Worm (Caenorhabditis elegans) whole organism, L4 larva: ENCODE data around the gene Y39B6A.69.

Source experiments
- F10B5.3 ChIP-seq: sonication (generic microtip); optimal IDR thresholded peaks from 2 replicates; lab custom pipeline; 2016; ENCODE audit warnings: mild to moderate bottlenecking, missing genetic modification characterization, missing compliant biosample characterization
- R02D3.7 ChIP-seq: fragments of 150-350 bp; sonication (generic microtip); optimal IDR thresholded peaks from 3 replicates; lab custom pipeline; 2014; ENCODE audit warnings: missing biosample characterization, missing genetic modification characterization
- T26A8.4 ChIP-seq: fragments of 200-800 bp; sonication (Bioruptor generic); IDR thresholded peaks from 2 replicates; pipeline ENCODE4 v1.3.6; 2022; ENCODE audit warnings: missing genetic modification characterization, missing compliant biosample characterization
- Y5F2A.4 ChIP-seq: fragments of 200-800 bp; sonication (Bioruptor generic); optimal IDR thresholded peaks from 2 replicates; lab custom pipeline; 2018; ENCODE audit warnings: mild to moderate bottlenecking, missing genetic modification characterization, missing compliant biosample characterization
- Y75B8A.6 ChIP-seq: fragments of 200-800 bp; sonication (Bioruptor generic); IDR thresholded peaks from 2 replicates; pipeline ENCODE4 v1.3.6; 2022; ENCODE audit warnings: missing genetic modification reagents, missing genetic modification characterization, missing compliant biosample characterization
- ZK546.5 ChIP-seq, 2 experiments: sonication (generic microtip); optimal IDR thresholded peaks; 2 replicates each; lab custom pipeline; 2017; ENCODE audit warnings: missing biosample characterization in 2 of 2, missing genetic modification characterization in 2 of 2
- aly-2 ChIP-seq: sonication (generic microtip); optimal IDR thresholded peaks from 2 replicates; lab custom pipeline; 2018; ENCODE audit warnings: missing biosample characterization, missing genetic modification characterization
- ama-1 ChIP-seq: fragments of 150-350 bp; optimal IDR thresholded peaks from 2 replicates; lab custom pipeline; 2014; ENCODE audit warnings: inconsistent platforms, mixed read lengths
- ceh-28 ChIP-seq: fragments of 150-350 bp; optimal IDR thresholded peaks from 2 replicates; lab custom pipeline; 2014; ENCODE audit warnings: missing biosample characterization, missing genetic modification reagents, missing genetic modification characterization
- ceh-82 ChIP-seq: sonication (generic microtip); optimal IDR thresholded peaks from 2 replicates; lab custom pipeline; 2017; ENCODE audit warnings: missing biosample characterization, missing genetic modification characterization
- daf-16 ChIP-seq, 3 experiments: sonication (generic microtip); optimal IDR thresholded peaks; 2 replicates each; lab custom pipeline; 2016 to 2017; ENCODE audit warnings: missing genetic modification characterization in 3 of 3, missing genetic modification reagents in 3 of 3, mild to moderate bottlenecking in 2 of 3, missing compliant biosample characterization in 2 of 3, missing biosample characterization in 1 of 3, moderate library complexity in 1 of 3
- daf-19 ChIP-seq: fragments of 200-800 bp; sonication (Bioruptor generic); conservative IDR thresholded peaks from 2 replicates; pipeline ENCODE4 v1.3.6; 2022; ENCODE audit warnings: missing genetic modification characterization, missing compliant biosample characterization
- daf-8 ChIP-seq: fragments of 200-800 bp; sonication (Bioruptor generic); IDR thresholded peaks from 2 replicates; pipeline ENCODE4 v1.3.6; 2022; ENCODE audit warnings: missing genetic modification characterization, missing compliant biosample characterization
- dmd-6 ChIP-seq: fragments of 200-800 bp; sonication (Bioruptor generic); IDR thresholded peaks from 2 replicates; pipeline ENCODE4 v1.3.6; 2022; ENCODE audit warnings: missing genetic modification reagents, missing genetic modification characterization, missing compliant biosample characterization
- dmd-9 ChIP-seq: fragments of 200-800 bp; sonication (Bioruptor generic); IDR thresholded peaks from 2 replicates; pipeline ENCODE4 v1.3.6; 2022; ENCODE audit warnings: missing genetic modification reagents, missing genetic modification characterization, missing compliant biosample characterization
- fos-1 ChIP-seq: fragments of 150-350 bp; optimal IDR thresholded peaks from 2 replicates; lab custom pipeline; 2014; ENCODE audit warnings: missing biosample characterization, missing genetic modification characterization
- gei-8 ChIP-seq: fragments of 200-800 bp; sonication (Bioruptor generic); optimal IDR thresholded peaks from 2 replicates; lab custom pipeline; 2018; ENCODE audit warnings: mild to moderate bottlenecking, missing genetic modification characterization, missing compliant biosample characterization
- hif-1 ChIP-seq, 2 experiments: sonication (generic microtip); optimal IDR thresholded peaks; 2 replicates each; lab custom pipeline; 2016 to 2017; ENCODE audit warnings: missing compliant biosample characterization in 2 of 2, missing genetic modification characterization in 2 of 2, missing genetic modification reagents in 2 of 2, missing genotype in 2 of 2, mild to moderate bottlenecking in 1 of 2
- hlh-11 ChIP-seq: fragments of 200-800 bp; sonication (Bioruptor generic); optimal IDR thresholded peaks from 2 replicates; lab custom pipeline; 2018; ENCODE audit warnings: mild to moderate bottlenecking, missing genetic modification characterization, missing compliant biosample characterization
- hlh-30 ChIP-seq: sonication (generic microtip); optimal IDR thresholded peaks from 2 replicates; lab custom pipeline; 2017; ENCODE audit warnings: antibody characterized with exemption, mild to moderate bottlenecking, missing genetic modification characterization, missing compliant biosample characterization; ENCODE audit not compliant: insufficient read depth
- lin-1 ChIP-seq: fragments of 200-800 bp; sonication (Bioruptor generic); IDR thresholded peaks from 2 replicates; pipeline ENCODE4 v1.3.6; 2022; ENCODE audit warnings: missing genetic modification reagents, missing genetic modification characterization, missing compliant biosample characterization
- lin-13 ChIP-seq: fragments of 150-350 bp; optimal IDR thresholded peaks from 2 replicates; lab custom pipeline; 2014; ENCODE audit warnings: missing biosample characterization, missing genetic modification reagents, missing genetic modification characterization
- lir-3 ChIP-seq: sonication (generic microtip); optimal IDR thresholded peaks from 2 replicates; lab custom pipeline; 2016; ENCODE audit warnings: mild to moderate bottlenecking, missing genetic modification characterization, missing compliant biosample characterization
- mdt-29 ChIP-seq: fragments of 200-800 bp; sonication (Bioruptor generic); IDR thresholded peaks from 2 replicates; pipeline ENCODE4 v1.3.6; 2022; ENCODE audit warnings: missing genetic modification reagents, missing genetic modification characterization, missing compliant biosample characterization
- mes-2 ChIP-seq: sonication (generic microtip); optimal IDR thresholded peaks from 2 replicates; lab custom pipeline; 2016; ENCODE audit warnings: missing genotype, mild to moderate bottlenecking, missing genetic modification characterization, missing compliant biosample characterization; ENCODE audit not compliant: poor library complexity, severe bottlenecking
- nhr-102 ChIP-seq: sonication (generic microtip); optimal IDR thresholded peaks from 2 replicates; lab custom pipeline; 2016; ENCODE audit warnings: mild to moderate bottlenecking, missing genetic modification characterization, moderate library complexity, missing compliant biosample characterization
- nhr-11 ChIP-seq: fragments of 150-350 bp; optimal IDR thresholded peaks from 2 replicates; lab custom pipeline; 2014; ENCODE audit warnings: missing biosample characterization, missing genetic modification characterization
- nhr-111 ChIP-seq: fragments of 200-800 bp; sonication (Bioruptor generic); optimal IDR thresholded peaks from 2 replicates; lab custom pipeline; 2018; ENCODE audit warnings: mild to moderate bottlenecking, missing genetic modification characterization, missing compliant biosample characterization
- nhr-237 ChIP-seq: sonication (generic microtip); optimal IDR thresholded peaks from 2 replicates; lab custom pipeline; 2017; ENCODE audit warnings: missing biosample characterization, missing genetic modification characterization
- nhr-28 ChIP-seq: fragments of 150-350 bp; optimal IDR thresholded peaks from 2 replicates; lab custom pipeline; 2014; ENCODE audit warnings: missing biosample characterization, missing genetic modification characterization
- nhr-42 ChIP-seq: fragments of 200-800 bp; sonication (Bioruptor generic); IDR thresholded peaks from 2 replicates; pipeline ENCODE4 v1.3.6; 2022; ENCODE audit warnings: missing genetic modification characterization, missing compliant biosample characterization
- nhr-76 ChIP-seq: fragments of 150-350 bp; optimal IDR thresholded peaks from 2 replicates; lab custom pipeline; 2014; ENCODE audit warnings: missing biosample characterization, missing genetic modification characterization
- pha-4 ChIP-seq, 2 experiments: fragments of 150-350 bp in 1 of 2; fragments of 200-800 bp in 1 of 2; sonication (Bioruptor generic) in 1 of 2; IDR thresholded peaks in 1 of 2; optimal IDR thresholded peaks in 1 of 2; 2 replicates each; pipeline versions ENCODE4 v1.3.6 to Lab custom; 2014 to 2022; ENCODE audit warnings: missing genetic modification characterization in 2 of 2, missing genetic modification reagents in 2 of 2, missing biosample characterization in 1 of 2, missing compliant biosample characterization in 1 of 2
- saeg-2 ChIP-seq: fragments of 200-800 bp; sonication (Bioruptor generic); IDR thresholded peaks from 2 replicates; pipeline ENCODE4 v1.3.6; 2022; ENCODE audit warnings: missing genetic modification reagents, missing genetic modification characterization, missing compliant biosample characterization
- sdz-12 ChIP-seq: fragments of 200-800 bp; sonication (Bioruptor generic); optimal IDR thresholded peaks from 2 replicates; lab custom pipeline; 2018; ENCODE audit warnings: mild to moderate bottlenecking, missing genetic modification characterization, missing compliant biosample characterization
- set-16 ChIP-seq: fragments of 200-800 bp; sonication (Bioruptor generic); IDR thresholded peaks from 2 replicates; pipeline ENCODE4 v1.3.6; 2022; ENCODE audit warnings: missing genetic modification reagents, missing genetic modification characterization, missing compliant biosample characterization
- skn-1 ChIP-seq: fragments of 150-350 bp; optimal IDR thresholded peaks from 2 replicates; lab custom pipeline; 2014; ENCODE audit warnings: missing biosample characterization, missing genetic modification characterization
- snpc-4 ChIP-seq: fragments of 150-350 bp; optimal IDR thresholded peaks from 2 replicates; lab custom pipeline; 2014; ENCODE audit warnings: missing biosample characterization, missing genetic modification characterization
- unc-62 ChIP-seq, 3 experiments: fragments of 150-350 bp in 1 of 3; sonication (generic microtip); optimal IDR thresholded peaks in 2 of 3; peaks in 1 of 3; 1 replicate in 1 of 3; 2 replicates in 2 of 3; lab custom pipeline; 2014 to 2017; ENCODE audit warnings: missing biosample characterization in 3 of 3, missing genetic modification characterization in 3 of 3, missing genetic modification reagents in 3 of 3, missing genotype in 1 of 3
- vab-7 ChIP-seq: fragments of 200-800 bp; sonication (Bioruptor generic); IDR thresholded peaks from 2 replicates; pipeline ENCODE4 v1.3.6; 2022; ENCODE audit warnings: missing genetic modification reagents, missing genetic modification characterization, missing compliant biosample characterization
- zag-1 ChIP-seq: fragments of 150-350 bp; optimal IDR thresholded peaks from 2 replicates; lab custom pipeline; 2014; ENCODE audit warnings: missing biosample characterization, missing genetic modification characterization
- zfp-3 ChIP-seq: fragments of 200-800 bp; sonication (Bioruptor generic); conservative IDR thresholded peaks from 2 replicates; pipeline ENCODE4 v1.3.6; 2022; ENCODE audit warnings: missing genetic modification reagents, missing genetic modification characterization, missing compliant biosample characterization
- ztf-11 ChIP-seq: fragments of 150-350 bp; optimal IDR thresholded peaks from 2 replicates; lab custom pipeline; 2014; ENCODE audit warnings: missing biosample characterization, missing genetic modification characterization
- ztf-7 ChIP-seq: fragments of 150-350 bp; optimal IDR thresholded peaks from 2 replicates; lab custom pipeline; 2014; ENCODE audit warnings: missing biosample characterization, missing genetic modification characterization

Y39B6A.69 gene

DNA sequence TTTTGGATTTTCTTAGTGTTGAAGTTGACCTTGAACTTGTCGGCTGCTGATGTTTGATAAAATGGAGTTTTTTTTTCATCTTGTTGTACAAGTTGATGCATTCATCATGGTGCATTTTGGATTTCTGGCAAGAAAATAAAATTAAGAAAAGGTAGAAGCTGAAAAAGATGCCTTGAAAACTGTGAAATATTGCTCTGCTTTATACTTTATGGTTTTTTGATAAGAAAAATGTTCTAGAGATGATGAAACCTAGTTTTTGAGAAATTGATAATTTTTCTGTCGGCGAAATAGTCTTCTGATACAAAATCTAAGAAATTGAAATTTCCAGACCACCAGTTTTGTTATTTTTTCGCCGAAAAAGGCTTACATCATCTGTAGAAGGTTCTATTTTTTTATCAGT is at the start of gene Y39B6A.69:
TSS of gene Y39B6A.69 (minus strand) at position 101 of the 400 bp plus-strand sequence.
- TF ChIP-seq ztf-11 (tag; lab: Kevin White, UChicago) (no peak), R02D3.7 (tag; lab: Kevin White, UChicago) (no peak), dmd-6 (GFP tag; lab: Robert Waterston, UW) (no peak), unc-62 (GFP tag; optimal IDR thresholded peaks at IDR 0.05 in 1 of 2; lab: Kevin White, UChicago) (peak in 1 of 2 experiments; percentile 66), unc-62 (tag; optimal IDR thresholded peaks at IDR 0.05; lab: Kevin White, UChicago) (no peak)

DNA sequence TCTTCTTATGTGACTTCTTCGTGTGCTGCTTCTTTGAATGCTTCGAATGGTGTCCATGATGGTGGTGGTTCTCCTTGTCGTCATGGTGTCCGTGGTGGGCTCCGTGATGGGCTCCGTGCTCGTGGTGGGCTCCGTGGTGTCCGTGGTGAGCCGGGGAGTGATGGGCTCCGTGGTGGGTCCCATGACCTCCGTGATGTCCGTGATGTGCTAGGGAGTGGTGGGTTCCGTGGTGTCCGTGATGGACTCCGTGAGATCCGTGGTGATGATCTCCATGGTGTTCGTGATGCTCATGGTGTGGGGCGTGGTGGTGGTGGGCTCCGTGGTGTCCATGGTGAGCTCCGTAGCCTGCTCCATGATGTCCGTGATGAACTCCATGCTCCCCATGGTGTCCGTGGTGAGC is 49.0 kb upstream of the Y39B6A.69 start:
- TF ChIP-seq hif-1 (tag; optimal IDR thresholded peaks at IDR 0.05; lab: Kevin White, UChicago): no peak
- no peak for TF ChIP-seq nhr-11 (tag; lab: Kevin White, UChicago)
- no peak for TF ChIP-seq R02D3.7 (tag; lab: Kevin White, UChicago)
- no peak for TF ChIP-seq sdz-12 (GFP tag; lab: Kevin White, UChicago)
- no peak for TF ChIP-seq Y75B8A.6 (GFP tag; lab: Robert Waterston, UW)
- peak; percentile 79 for TF ChIP-seq set-16
- TF ChIP-seq unc-62 (GFP tag; optimal IDR thresholded peaks at IDR 0.05 in 1 of 2; lab: Kevin White, UChicago): no peak
- no peak for TF ChIP-seq unc-62 (tag; optimal IDR thresholded peaks at IDR 0.05; lab: Kevin White, UChicago)
- no peak for TF ChIP-seq T26A8.4 (GFP tag; lab: Robert Waterston, UW)

DNA sequence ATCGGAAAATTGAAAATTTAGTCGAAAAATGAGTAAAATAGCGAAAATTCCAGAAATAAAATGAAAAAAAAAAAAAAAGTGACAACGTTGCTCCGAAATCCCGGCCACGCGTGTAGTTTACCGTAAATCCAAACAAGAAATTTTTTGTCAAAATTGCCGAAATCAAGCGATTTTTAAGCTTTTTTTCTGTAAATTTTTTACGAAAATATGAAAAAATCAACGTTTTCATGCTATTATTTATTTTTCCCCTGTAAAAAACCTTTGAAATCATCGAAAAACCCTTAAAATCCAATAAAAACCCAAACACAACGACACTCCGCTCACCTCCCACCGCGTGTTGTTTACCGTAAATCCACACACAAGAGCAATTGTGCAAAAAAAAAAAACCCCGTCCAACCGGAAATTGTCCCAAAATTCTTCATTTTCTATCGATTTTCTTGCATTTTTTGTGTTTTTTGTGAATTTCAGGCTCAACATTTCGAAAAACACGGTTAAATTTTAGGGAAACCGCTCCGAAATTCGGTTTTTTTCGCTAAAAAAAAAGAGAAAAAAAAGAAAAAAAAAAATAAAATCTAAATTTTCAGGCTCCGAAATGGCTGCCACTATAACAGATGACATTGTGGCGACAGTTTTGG is 37.9 kb upstream of the Y39B6A.69 start, which contains the start of the genes Y39B6A.3 and pph-5:
TSS of gene Y39B6A.3 (minus strand) at position 51 of the 635 bp plus-strand sequence.
TSS of gene pph-5 (plus strand) at position 585 of the 635 bp plus-strand sequence.
- TF ChIP-seq fos-1 (tag; lab: Kevin White, UChicago) (no peak), hlh-11 (tag; lab: Kevin White, UChicago) (no peak), zfp-3 (GFP tag; lab: Robert Waterston, UW) (no peak), hlh-30 (tag; lab: Kevin White, UChicago) (no peak), hif-1 (tag; optimal IDR thresholded peaks at IDR 0.05; lab: Kevin White, UChicago) (no peak), skn-1 (tag; lab: Kevin White, UChicago) (no peak), ceh-28 (no peak), mes-2 (tag; lab: Kevin White, UChicago) (peak; percentile 48), aly-2 (no peak), vab-7 (no peak), gei-8 (no peak), lin-13 (GFP tag; lab: Kevin White, UChicago) (no peak), ZK546.5 (tag; optimal IDR thresholded peaks at IDR 0.05; lab: Kevin White, UChicago) (no peak), mdt-29 (GFP tag; lab: Robert Waterston, UW) (no peak), dmd-9 (GFP tag; lab: Robert Waterston, UW) (no peak), nhr-102 (tag; lab: Kevin White, UChicago) (no peak), R02D3.7 (tag; lab: Kevin White, UChicago) (peak; percentile 94), lir-3 (tag; lab: Kevin White, UChicago) (no peak), nhr-28 (tag; lab: Kevin White, UChicago) (no peak), pha-4 (GFP tag; IDR thresholded peaks at IDR 0.05; lab: Robert Waterston, UW) (no peak), pha-4 (tag; optimal IDR thresholded peaks at IDR 0.05; lab: Kevin White, UChicago) (no peak), ztf-7 (tag; lab: Kevin White, UChicago) (no peak), lin-1 (no peak), daf-8 (no peak), F10B5.3 (tag; lab: Kevin White, UChicago) (no peak), nhr-42 (no peak), nhr-76 (tag; lab: Kevin White, UChicago) (no peak), ceh-82 (tag; lab: Kevin White, UChicago) (no peak), zag-1 (tag; lab: Kevin White, UChicago) (no peak), T26A8.4 (GFP tag; lab: Robert Waterston, UW) (no peak), saeg-2 (GFP tag; lab: Robert Waterston, UW) (no peak), ama-1 (lab: Kevin White, UChicago) (no peak), daf-19 (GFP tag; lab: Robert Waterston, UW) (no peak), snpc-4 (no peak), nhr-111 (GFP tag; lab: Kevin White, UChicago) (no peak), nhr-237 (tag; lab: Kevin White, UChicago) (no peak), daf-16 (GFP tag; optimal IDR thresholded peaks at IDR 0.05; lab: Kevin White, UChicago) (no peak), daf-16 (tag; optimal IDR thresholded peaks at IDR 0.05; lab: Kevin White, UChicago) (no peak), Y75B8A.6 (GFP tag; lab: Robert Waterston, UW) (no peak), Y5F2A.4 (GFP tag; lab: Kevin White, UChicago) (no peak)
